Fruit fly (Drosophila melanogaster): ENCODE data around the gene CG42654.
A peak's percentile ranks its signal among the peaks of the same experiment; 100 is the strongest.

CG42654 gene

DNA sequence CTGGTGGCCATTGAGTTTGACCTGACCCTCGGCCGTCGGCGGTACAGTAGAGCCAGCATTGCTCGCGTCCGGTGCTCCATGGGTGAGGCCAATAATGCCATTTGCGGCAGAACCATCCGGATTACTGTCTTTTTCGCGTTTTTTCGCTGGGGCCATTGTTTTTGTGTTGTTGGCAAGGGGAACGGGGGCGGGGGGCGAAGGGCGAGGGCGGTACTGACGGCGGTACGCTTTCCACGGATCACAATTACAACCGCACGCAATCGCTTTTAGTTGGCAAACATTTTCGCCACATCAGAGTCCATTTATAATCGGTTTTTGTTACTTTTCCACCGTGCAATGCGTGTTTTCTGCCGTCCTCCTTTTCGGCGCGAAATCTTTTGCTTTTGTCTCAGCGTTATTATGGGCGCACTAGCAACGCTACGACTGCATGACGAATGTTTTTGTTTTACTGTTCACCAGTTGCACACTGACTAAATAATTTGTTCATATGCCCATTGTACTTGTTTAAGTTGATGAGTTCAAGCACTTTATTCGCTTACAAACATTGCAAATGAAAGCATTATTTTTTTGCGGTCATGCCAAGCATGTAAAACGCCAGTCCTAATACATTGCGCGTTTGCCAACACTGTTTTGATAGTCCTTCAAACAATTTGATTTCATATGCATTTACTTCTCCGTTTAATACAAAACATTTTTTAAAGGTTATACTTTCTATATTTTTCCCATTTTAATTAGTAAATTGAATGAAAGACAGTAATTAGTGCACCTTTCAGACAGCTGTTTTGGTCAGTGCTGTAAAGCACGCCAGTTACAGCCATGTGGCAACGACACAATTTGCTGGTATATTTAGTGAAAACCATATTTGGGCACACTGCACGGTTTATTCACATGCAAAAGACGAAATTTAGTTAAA, 31.2 kb downstream of the CG42654 start, which contains the start of gene Pfdn6 (continued):
- TF ChIP-seq gfzf (GFP tag; optimal IDR thresholded peaks at IDR 0.05) (peak; percentile 81), CG10431 (GFP tag; optimal IDR thresholded peaks at IDR 0.05) (peak; percentile 6), ase (GFP tag; IDR thresholded peaks at IDR 0.05) (peak; percentile 69), YL-1 (GFP tag; optimal IDR thresholded peaks at IDR 0.05) (peak; percentile 90), ERR (GFP tag; optimal IDR thresholded peaks at IDR 0.05) (no peak), gce (GFP tag; IDR thresholded peaks at IDR 0.05) (no peak), CG10366 (GFP tag; IDR thresholded peaks at IDR 0.05) (peak; percentile 82), CG12236 (GFP tag; optimal IDR thresholded peaks at IDR 0.05) (peak; percentile 17), tll (GFP tag; optimal IDR thresholded peaks at IDR 0.05) (no peak), Ada2b (GFP tag; IDR thresholded peaks at IDR 0.05) (peak; percentile 74), CG12659 (GFP tag; optimal IDR thresholded peaks at IDR 0.05) (peak; percentile 80), ind (GFP tag; optimal IDR thresholded peaks at IDR 0.05) (peak; percentile 80), cato (GFP tag; optimal IDR thresholded peaks at IDR 0.05; ENCODE audit: borderline replicate concordance) (peak; percentile 53), D19A (tag; optimal IDR thresholded peaks at IDR 0.05) (no peak), Hr3 (GFP tag; optimal IDR thresholded peaks at IDR 0.05) (peak; percentile 81), CG1529 (GFP tag; optimal IDR thresholded peaks at IDR 0.05) (no peak), CG12104 (GFP tag; optimal IDR thresholded peaks at IDR 0.05) (peak; percentile 72), CG12155 (GFP tag; optimal IDR thresholded peaks at IDR 0.05) (peak; percentile 56), sc (optimal IDR thresholded peaks at IDR 0.05) (no peak), sc (GFP tag; optimal IDR thresholded peaks at IDR 0.05) (no peak), lilli (GFP tag; optimal IDR thresholded peaks at IDR 0.05) (peak; percentile 80), CG13123 (GFP tag; optimal IDR thresholded peaks at IDR 0.05) (peak; percentile 13), GATAe (GFP tag; conservative IDR thresholded peaks at IDR 0.05) (no peak), usp (GFP tag; optimal IDR thresholded peaks at IDR 0.05) (no peak), Oli (tag; optimal IDR thresholded peaks at IDR 0.05) (no peak), pzg (GFP tag; optimal IDR thresholded peaks at IDR 0.05) (peak; percentile 85), HLH54F (GFP tag; optimal IDR thresholded peaks at IDR 0.05) (peak; percentile 93), CG7271 (tag; optimal IDR thresholded peaks at IDR 0.05) (peak; percentile 54), bcd (GFP tag; optimal IDR thresholded peaks at IDR 0.05) (peak; percentile 67), CG17612 (GFP tag; IDR thresholded peaks at IDR 0.05) (no peak), amos (GFP tag; IDR thresholded peaks at IDR 0.05; ENCODE audit: partially characterized antibody) (peak; percentile 63; the same call in 1 of the 2 replicates), trh (GFP tag; optimal IDR thresholded peaks at IDR 0.05) (no peak), ro (GFP tag; IDR thresholded peaks at IDR 0.05) (no peak), oc (tag; optimal IDR thresholded peaks at IDR 0.05) (no peak), CG17912 (GFP tag; optimal IDR thresholded peaks at IDR 0.05) (peak; percentile 7), h (optimal IDR thresholded peaks at IDR 0.05) (no peak), chm (GFP tag; IDR thresholded peaks at IDR 0.05) (no peak), schlank (tag; optimal IDR thresholded peaks at IDR 0.05) (peak; percentile 45), CG14441 (GFP tag; IDR thresholded peaks at IDR 0.05) (peak; percentile 76), CG10959 (GFP tag; IDR thresholded peaks at IDR 0.05) (0 out of 2 replicates have a peak, but pooled peaks have one; percentile 60), prd (optimal IDR thresholded peaks at IDR 0.05) (no peak), prd (GFP tag; IDR thresholded peaks at IDR 0.05) (peak; percentile 83), CrebB (tag; optimal IDR thresholded peaks at IDR 0.05) (peak; percentile 28), jigr1 (GFP tag; IDR thresholded peaks at IDR 0.05) (peak; percentile 52; the same call in 1 of the 3 replicates), CG7745 (tag; optimal IDR thresholded peaks at IDR 0.05) (no peak), CG1602 (GFP tag; optimal IDR thresholded peaks at IDR 0.05) (peak; percentile 76), Kr (GFP tag; optimal IDR thresholded peaks at IDR 0.05) (no peak), CoRest (tag; optimal IDR thresholded peaks at IDR 0.05) (peak; percentile 82), CG17361 (GFP tag; IDR thresholded peaks at IDR 0.05) (peak; percentile 84; the same call in 2 of the 3 replicates), Hmx (GFP tag; optimal IDR thresholded peaks at IDR 0.05) (no peak)

Data from whole organism, embryonic.